Worm (Caenorhabditis elegans): Measurements from ENCODE around the gene F52D1.2.

F52D1.2 gene

DNA sequence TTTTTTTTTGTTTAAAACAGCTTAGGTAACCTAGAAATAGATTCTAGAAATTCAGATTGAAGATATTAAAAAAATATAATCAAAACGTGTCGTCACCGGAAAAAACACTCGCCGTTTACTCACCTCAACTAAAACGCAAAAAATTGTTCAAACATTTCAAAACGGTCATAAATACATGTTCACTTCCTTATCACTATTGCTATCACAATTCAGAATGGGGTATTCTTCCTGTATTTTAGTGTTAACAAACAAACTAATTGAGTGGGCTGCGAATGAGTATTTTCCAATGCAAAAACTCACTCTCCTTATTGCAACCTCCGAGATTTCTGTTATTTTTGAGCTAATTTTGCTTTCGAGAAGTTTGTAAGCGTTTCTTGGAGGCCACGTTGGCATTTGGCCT, at the start of gene F52D1.2:
TSS of gene F52D1.2 (minus strand) at position 393 of the 400 bp plus-strand sequence.
- TF ChIP-seq unc-62 (GFP tag; optimal IDR thresholded peaks at IDR 0.05), result no peak

DNA sequence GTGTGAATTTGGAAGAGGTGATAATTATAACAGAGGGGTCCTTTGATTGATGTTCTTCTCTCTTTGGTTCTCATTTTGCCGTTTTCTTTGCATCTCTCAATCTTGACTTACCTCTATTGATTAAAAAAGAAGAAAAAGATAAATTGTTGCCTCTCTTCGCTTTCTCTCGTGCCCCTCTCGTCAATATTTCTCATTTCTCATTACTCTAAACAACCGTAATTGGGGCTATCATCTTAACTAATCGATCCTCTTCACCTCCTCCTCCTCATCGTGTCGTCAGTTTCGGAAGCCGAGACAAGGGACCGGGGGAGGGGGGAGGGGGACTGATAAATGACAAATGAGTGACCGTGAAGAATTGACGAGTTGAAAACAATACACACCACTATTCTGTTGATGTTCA, 48.6 kb upstream of the F52D1.2 start:
- no peak for TF ChIP-seq unc-62 (GFP tag; optimal IDR thresholded peaks at IDR 0.05)

DNA sequence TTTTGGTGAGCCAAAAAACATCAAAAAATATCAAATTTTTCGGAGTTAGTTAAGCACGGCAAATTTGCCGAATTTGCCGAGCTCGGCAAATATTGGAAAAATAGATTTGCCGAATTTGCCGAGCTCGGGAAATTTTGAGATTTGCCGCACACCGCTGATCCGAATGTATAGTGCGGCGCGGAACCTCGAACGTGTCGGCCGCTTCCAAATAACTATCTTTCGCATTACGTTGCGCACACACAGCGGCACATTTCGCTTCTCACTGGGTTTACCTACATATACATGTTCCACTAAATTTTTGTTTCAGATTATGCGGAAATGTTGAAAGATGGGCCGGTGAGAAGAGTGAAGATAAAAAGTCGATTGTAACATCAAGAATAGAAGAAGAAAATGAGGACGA, 46.8 kb upstream of the F52D1.2 start:
- TF ChIP-seq unc-62 (GFP tag; optimal IDR thresholded peaks at IDR 0.05), result no peak

DNA sequence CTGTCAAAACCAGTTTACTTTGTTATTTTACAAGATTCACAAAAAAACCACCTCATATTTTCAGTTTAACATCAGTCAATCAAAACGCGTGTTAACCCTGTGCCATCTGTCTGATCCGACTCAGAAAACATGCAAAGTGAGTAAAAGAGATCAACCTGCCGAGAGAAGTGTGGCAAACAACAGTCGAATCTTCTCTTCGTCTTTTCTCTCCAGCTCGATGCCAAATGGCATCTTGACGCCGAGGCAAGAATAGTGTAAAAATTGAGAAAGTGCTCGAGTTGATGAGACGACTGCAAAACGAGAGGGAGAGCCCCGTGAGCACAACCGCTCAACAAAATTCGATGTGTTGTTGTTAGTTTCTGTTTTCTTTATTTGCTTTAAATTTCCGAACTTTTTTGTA, 42.9 kb upstream of the F52D1.2 start, which contains the start of gene B0310.1:
TSS of gene B0310.1 (plus strand) at position 310 of the 400 bp plus-strand sequence.
- TF ChIP-seq unc-62 (GFP tag; optimal IDR thresholded peaks at IDR 0.05), result no peak

DNA sequence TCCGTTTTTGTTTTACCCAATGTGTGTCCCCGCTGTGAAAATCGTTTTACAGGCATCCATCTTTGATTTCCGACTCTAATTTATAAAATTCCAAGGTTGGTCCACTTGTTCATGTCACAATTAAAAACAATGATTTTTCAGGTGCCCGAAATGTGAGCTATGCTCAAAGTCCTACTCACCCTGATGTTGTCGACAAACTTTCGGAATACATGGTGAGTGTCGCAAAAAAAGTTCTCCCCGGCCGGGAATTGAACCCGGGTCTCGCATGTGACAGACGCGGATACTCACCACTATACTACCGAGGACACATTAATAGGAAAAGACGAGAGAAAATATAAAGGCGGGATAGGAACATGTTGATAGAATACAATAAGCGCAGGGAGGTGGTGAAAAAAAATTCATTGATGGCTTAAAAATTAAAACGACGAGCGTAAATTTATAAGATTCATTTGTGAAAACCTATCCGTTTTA, 39.7 kb upstream of the F52D1.2 start, which contains the start of gene egl-17:
TSS of gene egl-17 (plus strand) at position 51 of the 471 bp plus-strand sequence.
- no peak for TF ChIP-seq unc-62 (GFP tag; optimal IDR thresholded peaks at IDR 0.05)

DNA sequence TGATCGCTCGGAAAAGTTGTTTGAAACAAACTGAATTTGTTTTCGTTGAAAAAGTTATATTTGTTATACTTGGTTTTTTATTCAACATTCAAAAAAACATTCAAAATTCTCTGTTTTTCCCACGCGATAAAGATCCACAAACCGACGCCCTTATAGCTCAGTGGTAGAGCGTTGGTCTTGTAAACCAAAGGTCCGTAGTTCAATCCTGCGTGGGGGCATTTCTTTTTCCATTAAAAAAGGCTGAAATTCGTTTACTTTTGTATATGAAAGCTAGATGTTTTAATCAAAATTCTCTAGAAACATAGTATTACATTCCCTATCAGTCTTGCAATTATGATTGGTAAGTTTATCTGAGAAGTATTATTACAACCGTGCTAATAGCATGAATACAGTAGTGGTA, 37.7 kb upstream of the F52D1.2 start:
- TF ChIP-seq unc-62 (GFP tag; optimal IDR thresholded peaks at IDR 0.05), result no peak

DNA sequence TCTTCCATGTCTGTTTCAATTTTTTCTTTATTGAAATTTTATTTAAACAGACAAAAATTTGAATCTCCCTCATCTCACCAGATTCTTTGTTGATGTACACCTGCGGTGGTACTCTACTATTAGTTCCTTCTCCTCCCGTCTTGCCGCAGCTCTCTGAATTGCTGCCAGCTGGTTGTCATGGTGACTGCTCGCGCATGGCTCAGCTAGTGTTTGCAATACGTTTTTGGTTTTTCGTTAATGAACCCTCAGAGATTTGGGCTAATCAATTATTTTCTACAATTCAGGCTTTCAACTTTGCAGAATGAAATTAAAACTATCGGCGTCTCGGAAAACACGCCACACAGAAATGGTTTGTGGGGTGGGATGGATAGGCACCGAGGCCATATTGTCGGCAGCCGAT, 31.1 kb upstream of the F52D1.2 start, which contains the start of gene che-2:
TSS of gene che-2 (plus strand) at position 301 of the 400 bp plus-strand sequence.
- TF ChIP-seq unc-62 (GFP tag; optimal IDR thresholded peaks at IDR 0.05), result no peak

DNA sequence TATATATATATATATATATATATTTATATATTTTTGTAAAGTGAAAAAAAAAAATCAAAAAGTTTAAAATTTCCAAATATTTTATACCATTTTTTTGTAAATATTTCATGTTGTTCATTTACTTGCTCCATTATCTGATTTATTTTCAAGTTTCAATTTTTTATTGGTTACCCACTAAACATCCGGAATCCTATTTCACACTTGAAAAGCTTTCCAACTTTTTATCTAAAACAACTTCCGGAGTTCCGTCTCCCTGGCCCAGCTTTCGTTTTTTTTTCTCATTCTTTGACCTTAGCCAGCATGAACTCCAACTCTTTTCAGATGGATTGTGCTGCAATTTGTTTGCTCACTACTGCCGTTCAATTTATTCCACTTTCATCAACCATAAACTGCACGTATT, 26.2 kb upstream of the F52D1.2 start, which contains the start of gene F38G1.3:
TSS of gene F38G1.3 (plus strand) at position 301 of the 400 bp plus-strand sequence.
- TF ChIP-seq unc-62 (GFP tag; optimal IDR thresholded peaks at IDR 0.05), result no peak

DNA sequence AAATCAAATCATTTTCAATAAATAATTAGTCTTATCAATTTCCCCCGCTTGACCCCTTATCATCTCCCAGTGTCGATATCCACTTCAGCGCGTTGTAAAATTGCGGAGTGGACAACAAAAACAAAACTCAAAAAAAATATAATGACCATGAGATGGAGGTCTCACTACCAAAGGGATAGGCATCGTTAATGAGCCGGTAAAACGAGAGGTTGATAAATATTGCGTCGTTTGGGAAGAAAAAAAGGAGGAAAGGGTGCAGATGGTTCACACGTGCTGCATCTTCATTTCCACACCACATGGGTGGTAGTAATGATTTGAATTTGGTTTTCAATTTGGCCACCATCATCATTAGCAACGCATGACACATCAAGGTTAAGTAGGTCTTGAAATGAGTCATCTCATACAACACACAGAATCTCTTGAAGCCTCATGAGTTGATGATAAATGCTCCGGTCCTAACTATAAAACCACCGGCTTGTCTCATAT, 17.4 kb upstream of the F52D1.2 start:
- no peak for TF ChIP-seq unc-62 (GFP tag; optimal IDR thresholded peaks at IDR 0.05)

DNA sequence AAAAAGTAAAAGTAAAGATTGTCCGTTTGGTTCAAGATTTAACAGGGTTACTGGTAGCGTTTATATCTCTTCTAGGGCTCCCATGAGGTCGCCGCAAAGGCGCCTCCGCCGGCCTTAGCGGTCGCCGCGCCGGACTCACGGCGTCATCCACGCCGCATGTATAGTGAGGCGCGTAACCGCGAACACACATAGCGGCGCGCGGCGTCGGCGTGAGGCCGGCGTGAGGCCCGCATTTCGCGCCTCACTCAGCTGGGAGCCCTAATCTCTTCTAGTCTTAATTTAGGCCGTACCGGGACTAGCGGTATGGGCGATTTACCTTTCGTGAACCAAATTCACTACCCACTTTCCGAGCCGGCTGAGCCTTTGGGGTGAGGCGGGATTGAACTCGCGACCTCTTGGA, 11.6 kb upstream of the F52D1.2 start:
- no peak for TF ChIP-seq unc-62 (GFP tag; optimal IDR thresholded peaks at IDR 0.05)

DNA sequence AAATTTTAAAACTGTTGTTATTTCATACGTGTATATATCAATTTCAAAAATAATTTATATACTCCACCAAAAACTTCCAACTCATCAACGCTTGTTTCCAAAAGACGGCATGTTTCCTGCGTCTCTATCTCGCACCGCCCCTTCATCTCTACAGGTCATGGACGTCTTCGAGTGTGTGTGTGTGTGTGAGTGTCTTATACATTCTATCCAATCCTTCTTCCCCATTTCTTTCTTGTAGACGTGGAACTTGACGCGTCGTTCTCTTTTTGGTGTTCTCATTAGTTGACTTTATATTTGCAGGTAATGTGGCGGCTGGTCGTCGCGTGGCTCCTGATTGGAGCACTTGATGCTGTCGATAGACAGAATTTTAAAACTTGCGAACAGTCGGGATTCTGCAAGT, 10.3 kb upstream of the F52D1.2 start, which contains the start of gene aagr-4:
TSS of gene aagr-4 (plus strand) at position 301 of the 400 bp plus-strand sequence.
- no peak for TF ChIP-seq unc-62 (GFP tag; optimal IDR thresholded peaks at IDR 0.05)

DNA sequence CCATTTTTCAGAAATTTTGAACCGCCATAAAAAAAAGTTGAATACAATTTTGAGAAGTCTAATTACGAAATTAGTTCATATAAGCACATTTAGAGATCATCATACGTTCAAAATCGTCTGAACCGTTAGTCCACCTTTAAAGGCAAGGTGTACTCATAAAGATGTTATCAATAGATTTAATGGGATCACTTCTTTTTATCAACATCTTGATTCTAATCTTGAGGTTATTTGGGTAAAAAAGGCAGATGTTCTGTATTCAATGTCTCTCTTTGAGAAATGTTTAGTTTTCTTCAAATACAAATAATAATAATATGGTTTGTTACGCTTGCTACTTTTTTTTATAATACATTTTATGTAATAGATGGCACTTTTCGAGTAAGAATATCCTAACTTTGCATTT, 9.3 kb upstream of the F52D1.2 start:
- TF ChIP-seq unc-62 (GFP tag; optimal IDR thresholded peaks at IDR 0.05), result no peak

DNA sequence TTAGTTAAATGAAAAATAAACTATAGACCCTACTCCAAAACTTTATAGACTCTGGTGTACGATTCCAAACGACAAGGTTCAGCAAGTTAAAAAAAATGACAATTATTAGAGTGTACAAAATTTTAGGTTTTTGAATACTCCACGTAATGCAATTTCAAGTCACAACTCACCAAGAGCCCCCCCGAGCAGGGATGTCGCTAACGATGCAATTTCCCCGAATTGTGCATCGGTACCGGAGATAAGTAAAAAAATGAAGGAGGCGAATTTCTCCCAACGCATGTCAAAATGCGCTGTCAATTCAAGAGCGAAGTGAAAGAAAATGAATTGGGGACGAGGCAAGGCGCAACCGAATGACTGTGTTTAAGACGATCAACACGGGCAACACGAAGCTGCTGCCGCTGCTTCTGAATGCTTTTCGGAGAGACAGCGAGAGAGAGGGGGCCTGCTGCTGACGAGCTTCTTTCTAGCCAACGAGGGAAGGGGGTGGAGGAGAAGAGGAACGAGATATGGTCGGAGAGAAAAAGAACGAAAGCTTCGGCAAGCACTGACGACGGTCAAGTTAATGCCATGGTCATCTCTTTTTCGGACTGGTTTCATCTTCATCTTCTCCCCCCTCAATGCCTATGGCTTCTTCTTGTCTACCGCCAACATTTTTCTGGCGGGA, 7.3 kb upstream of the F52D1.2 start, which contains the start of gene abu-12:
TSS of gene abu-12 (minus strand) at position 472 of the 664 bp plus-strand sequence.
- no peak for TF ChIP-seq unc-62 (GFP tag; optimal IDR thresholded peaks at IDR 0.05)

DNA sequence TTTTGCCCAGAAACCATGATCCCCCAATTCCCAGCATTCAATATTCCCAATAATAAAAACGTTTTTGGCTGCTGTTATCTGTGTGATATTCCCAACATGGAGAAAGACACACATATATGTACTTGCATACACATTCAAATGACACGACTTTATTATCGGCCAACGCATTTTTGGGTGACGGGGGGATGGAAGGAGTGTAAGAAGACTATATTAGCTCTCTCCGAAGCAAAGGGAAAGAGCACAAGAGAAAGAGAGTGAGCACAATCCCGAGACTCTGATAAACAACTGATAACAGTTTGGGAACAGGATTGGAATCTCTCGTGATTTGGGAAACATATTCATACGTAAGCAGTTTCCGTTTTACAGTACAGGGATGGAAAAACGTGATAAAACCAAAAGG, 9.6 kb downstream of the F52D1.2 start:
- no peak for TF ChIP-seq unc-62 (GFP tag; optimal IDR thresholded peaks at IDR 0.05)

DNA sequence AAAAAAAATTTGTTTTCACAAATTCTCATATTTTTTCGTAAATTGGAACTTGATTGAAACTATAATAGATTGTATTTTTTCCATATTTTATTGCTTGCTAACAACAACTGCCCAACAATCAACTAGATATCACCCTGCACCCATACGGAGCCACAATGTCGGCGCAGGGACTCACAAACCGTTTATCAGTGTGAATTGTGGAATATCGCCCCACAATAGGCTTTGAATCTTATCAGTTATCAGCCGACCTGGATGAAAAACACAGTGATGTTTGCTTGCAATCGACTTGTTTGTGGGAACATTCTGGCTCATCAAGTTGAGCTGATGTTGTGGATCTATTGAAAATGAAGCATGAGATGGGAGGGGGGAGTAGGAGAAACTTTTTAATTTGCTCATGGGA, 11.0 kb downstream of the F52D1.2 start:
- TF ChIP-seq unc-62 (GFP tag; optimal IDR thresholded peaks at IDR 0.05), result no peak

DNA sequence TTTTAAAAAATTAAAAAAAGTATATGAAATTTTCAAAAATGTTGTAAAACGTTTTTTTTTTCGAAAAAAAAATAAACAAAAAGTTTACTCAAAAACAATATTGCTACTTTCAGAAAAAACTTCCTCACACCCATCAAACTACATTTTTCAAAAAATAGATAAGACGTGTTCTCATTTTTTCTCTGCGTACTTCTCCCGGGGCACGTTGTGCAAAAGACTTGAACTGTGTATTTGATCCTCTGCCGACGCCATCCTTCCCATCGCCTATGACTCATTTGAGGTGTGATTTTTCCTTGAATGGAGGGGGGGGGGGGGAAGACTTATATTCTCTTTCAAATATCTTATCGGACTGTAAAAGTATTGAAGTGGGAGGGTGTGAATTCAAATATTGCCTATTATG, 11.6 kb downstream of the F52D1.2 start:
- no peak for TF ChIP-seq unc-62 (GFP tag; optimal IDR thresholded peaks at IDR 0.05)

DNA sequence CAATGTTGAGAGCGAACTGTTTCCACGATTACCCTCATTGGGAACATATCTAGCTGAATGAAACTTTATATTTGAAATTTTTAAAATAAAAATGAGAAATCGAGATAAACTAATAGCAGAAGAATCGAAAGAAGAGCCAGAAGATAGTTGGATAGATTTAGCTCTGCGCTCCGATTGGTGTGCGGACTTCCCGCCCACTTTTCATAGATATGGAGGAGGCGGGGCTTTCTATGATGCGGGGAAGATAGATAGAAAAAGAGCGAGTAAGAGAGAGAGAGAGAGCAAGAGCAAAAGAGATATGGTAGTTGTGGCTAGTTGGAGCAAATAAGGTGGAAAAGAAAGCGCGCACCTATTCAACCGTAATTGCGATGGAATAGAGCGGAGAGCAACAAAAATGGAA, 16.3 kb downstream of the F52D1.2 start, which contains the start of gene dve-1:
TSS of gene dve-1 (minus strand) at position 66 of the 400 bp plus-strand sequence.
- TF ChIP-seq unc-62 (GFP tag; optimal IDR thresholded peaks at IDR 0.05), result no peak

Data from whole organism, dauer.